Fruit fly (Drosophila melanogaster): ENCODE data around the gene CG4572.

The CG4572 gene

dm6 chr3R:19847591-19848256 lies 16.5 kb downstream of the CG4572 start (continued):
- TF ChIP-seq CG6765 (GFP tag; optimal IDR thresholded peaks at IDR 0.05) (peak; percentile 68), usp (GFP tag; optimal IDR thresholded peaks at IDR 0.05) (no peak), z (GFP tag; IDR thresholded peaks at IDR 0.05) (peak; percentile 64; the same call in 2 of the 3 replicates), CG17612 (GFP tag; IDR thresholded peaks at IDR 0.05) (no peak), Vsx1 (GFP tag; optimal IDR thresholded peaks at IDR 0.05) (peak; percentile 60), Dref (GFP tag; IDR thresholded peaks at IDR 0.05) (no peak), p53 (GFP tag; optimal IDR thresholded peaks at IDR 0.05) (no peak), gfzf (GFP tag; optimal IDR thresholded peaks at IDR 0.05) (no peak), jing (GFP tag; optimal IDR thresholded peaks at IDR 0.05) (no peak), CG1233 (GFP tag; optimal IDR thresholded peaks at IDR 0.05) (no peak), CG6813 (GFP tag; optimal IDR thresholded peaks at IDR 0.05) (peak; percentile 70), hth (optimal IDR thresholded peaks at IDR 0.05) (no peak), CG10147 (GFP tag; optimal IDR thresholded peaks at IDR 0.05) (no peak), exex (tag; optimal IDR thresholded peaks at IDR 0.05) (peak; percentile 23), sug (tag; optimal IDR thresholded peaks at IDR 0.05) (peak; percentile 87), CG2120 (GFP tag; optimal IDR thresholded peaks at IDR 0.05) (no peak), HmgD (GFP tag; optimal IDR thresholded peaks at IDR 0.05) (no peak), CG4707 (GFP tag; optimal IDR thresholded peaks at IDR 0.05) (peak; percentile 62), CG3847 (GFP tag; IDR thresholded peaks at IDR 0.05) (no peak), stc (GFP tag; IDR thresholded peaks at IDR 0.05) (peak; percentile 70), CG10431 (GFP tag; optimal IDR thresholded peaks at IDR 0.05) (peak; percentile 42), fd102C (GFP tag; optimal IDR thresholded peaks at IDR 0.05) (no peak), NC2α (GFP tag; optimal IDR thresholded peaks at IDR 0.05) (no peak), vfl (GFP tag; optimal IDR thresholded peaks at IDR 0.05) (no peak), salm (tag; optimal IDR thresholded peaks at IDR 0.05) (peak; percentile 67), CG7839 (tag; optimal IDR thresholded peaks at IDR 0.05) (no peak), odd (GFP tag; optimal IDR thresholded peaks at IDR 0.05) (peak; percentile 76), crp (GFP tag; optimal IDR thresholded peaks at IDR 0.05) (peak in 1 of 2 experiments; percentile 72), CG8388 (GFP tag; optimal IDR thresholded peaks at IDR 0.05) (peak; percentile 19), CG13775 (GFP tag; optimal IDR thresholded peaks at IDR 0.05) (no peak), Asciz (GFP tag; optimal IDR thresholded peaks at IDR 0.05) (peak; percentile 32), cwo (GFP tag; optimal IDR thresholded peaks at IDR 0.05) (peak; percentile 18), esg (GFP tag; conservative IDR thresholded peaks at IDR 0.05) (no peak), lola (GFP tag; optimal IDR thresholded peaks at IDR 0.05) (peak in 1 of 3 experiments; percentile 36), Fer1 (GFP tag; optimal IDR thresholded peaks at IDR 0.05) (peak; percentile 43), gce (GFP tag; IDR thresholded peaks at IDR 0.05) (peak; percentile 74; the same call in 2 of the 3 replicates), her (GFP tag; optimal IDR thresholded peaks at IDR 0.05) (no peak), CG16779 (GFP tag; IDR thresholded peaks at IDR 0.05) (no peak), amos (GFP tag; IDR thresholded peaks at IDR 0.05; ENCODE audit: partially characterized antibody) (no peak), bsh (GFP tag; optimal IDR thresholded peaks at IDR 0.05) (peak in 1 of 2 experiments; percentile 60), CG18764 (GFP tag; optimal IDR thresholded peaks at IDR 0.05) (no peak), Hr51 (GFP tag; optimal IDR thresholded peaks at IDR 0.05) (no peak), CG34422 (GFP tag; IDR thresholded peaks at IDR 0.05) (peak; percentile 51; the same call in 1 of the 3 replicates), ATbp (GFP tag; optimal IDR thresholded peaks at IDR 0.05) (peak; percentile 72), CG10366 (GFP tag; IDR thresholded peaks at IDR 0.05) (no peak; the same call in 1 of the 2 replicates), bbx (GFP tag; IDR thresholded peaks at IDR 0.05; ENCODE audit: partially characterized antibody) (no peak), CG12299 (tag; optimal IDR thresholded peaks at IDR 0.05) (peak; percentile 58), CG16815 (GFP tag; optimal IDR thresholded peaks at IDR 0.05) (no peak)
